Fruit fly (Drosophila melanogaster) whole organism, embryonic: ENCODE measurements around the gene CSN1b.

Experiments
- Atf-2 ChIP-seq: fragments of 200-800 bp; sonication (Bioruptor generic); optimal IDR thresholded peaks from 2 replicates; lab custom pipeline; 2016; ENCODE audit warnings: missing biosample characterization, missing genetic modification characterization
- CG10654 ChIP-seq: fragments of 200-800 bp; sonication (Bioruptor generic); optimal IDR thresholded peaks from 2 replicates; lab custom pipeline; 2016; ENCODE audit warnings: missing biosample characterization, missing genetic modification characterization
- CG11085 ChIP-seq: fragments of 200-800 bp; sonication (Bioruptor generic); IDR thresholded peaks from 2 replicates; pipeline ENCODE4 v1.3.6; 2022; ENCODE audit warnings: missing biosample characterization, missing genetic modification characterization
- CG11504 ChIP-seq: fragments of 200-800 bp; sonication (Bioruptor generic); optimal IDR thresholded peaks from 3 replicates; lab custom pipeline; 2019; ENCODE audit warnings: missing biosample characterization, mild to moderate bottlenecking, missing genetic modification characterization, moderate library complexity
- CG11560 ChIP-seq: fragments of 200-800 bp; sonication (Bioruptor generic); IDR thresholded peaks from 3 replicates; pipeline ENCODE4 v1.3.6; 2022; ENCODE audit warnings: missing biosample characterization, missing genetic modification characterization
- CG12219 ChIP-seq: fragments of 200-800 bp; sonication (Bioruptor generic); optimal IDR thresholded peaks from 3 replicates; lab custom pipeline; 2018; ENCODE audit warnings: missing biosample characterization, mild to moderate bottlenecking, missing genetic modification characterization
- CG1233 ChIP-seq: fragments of 200-800 bp; sonication (Bioruptor generic); optimal IDR thresholded peaks from 4 replicates; lab custom pipeline; 2018; ENCODE audit warnings: missing biosample characterization, mild to moderate bottlenecking, missing genetic modification characterization
- CG14050 ChIP-seq: fragments of 200-800 bp; sonication (Bioruptor generic); IDR thresholded peaks from 3 replicates; pipeline ENCODE4 v1.3.6; 2022; ENCODE audit warnings: missing biosample characterization, missing genetic modification characterization
- CG15514 ChIP-seq: fragments of 200-800 bp; sonication (Bioruptor generic); optimal IDR thresholded peaks from 3 replicates; lab custom pipeline; 2017; ENCODE audit warnings: missing biosample characterization, missing genetic modification characterization, mild to moderate bottlenecking, moderate library complexity, missing genetic modification reagents
- CG1647 ChIP-seq: fragments of 200-800 bp; sonication (Bioruptor generic); optimal IDR thresholded peaks from 3 replicates; lab custom pipeline; 2016; ENCODE audit warnings: missing biosample characterization, missing genetic modification characterization
- CG17186 ChIP-seq: fragments of 200-800 bp; sonication (Bioruptor generic); optimal IDR thresholded peaks from 3 replicates; lab custom pipeline; 2017; ENCODE audit warnings: missing biosample characterization, missing genetic modification reagents, missing genetic modification characterization
- CG17829 ChIP-seq: fragments of 200-800 bp; optimal IDR thresholded peaks from 2 replicates; lab custom pipeline; 2019; ENCODE audit warnings: missing biosample characterization, mild to moderate bottlenecking, missing genetic modification characterization, moderate library complexity
- CG17912 ChIP-seq: fragments of 200-800 bp; sonication (Bioruptor generic); optimal IDR thresholded peaks from 2 replicates; lab custom pipeline; 2018; ENCODE audit warnings: missing biosample characterization, mild to moderate bottlenecking, missing genetic modification characterization
- CG18599 ChIP-seq: fragments of 200-800 bp; sonication (Bioruptor generic); optimal IDR thresholded peaks from 3 replicates; lab custom pipeline; 2017; ENCODE audit warnings: missing biosample characterization, missing genetic modification characterization, mild to moderate bottlenecking, moderate library complexity, missing genetic modification reagents
- CG18619 ChIP-seq: fragments of 200-800 bp; sonication (Bioruptor generic); optimal IDR thresholded peaks from 3 replicates; lab custom pipeline; 2017; ENCODE audit warnings: missing biosample characterization, mild to moderate bottlenecking, missing genetic modification characterization
- CG30403 ChIP-seq: fragments of 200-800 bp; sonication (Bioruptor generic); optimal IDR thresholded peaks from 3 replicates; lab custom pipeline; 2016; ENCODE audit warnings: missing biosample characterization, missing genetic modification characterization
- CG3726 ChIP-seq: fragments of 200-800 bp; sonication (Bioruptor generic); IDR thresholded peaks from 3 replicates; pipeline ENCODE4, ENCODE4 v1.3.6; 2022; ENCODE audit warnings: missing biosample characterization, missing genetic modification characterization
- CG3847 ChIP-seq: fragments of 200-800 bp; sonication (Bioruptor generic); IDR thresholded peaks from 2 replicates; pipeline ENCODE4 v1.3.6; 2022; ENCODE audit warnings: missing biosample characterization, missing genetic modification characterization
- CG4404 ChIP-seq: fragments of 200-800 bp; sonication (Bioruptor generic); IDR thresholded peaks from 2 replicates; pipeline ENCODE4 v1.3.6; 2022; ENCODE audit warnings: missing biosample characterization, missing genetic modification characterization
- CG4854 ChIP-seq: fragments of 200-800 bp; sonication (Bioruptor generic); optimal IDR thresholded peaks from 2 replicates; lab custom pipeline; 2016; ENCODE audit warnings: missing biosample characterization, missing genetic modification characterization, inconsistent platforms
- CG5245 ChIP-seq: fragments of 200-800 bp; sonication (Bioruptor generic); optimal IDR thresholded peaks from 3 replicates; lab custom pipeline; 2016; ENCODE audit warnings: missing biosample characterization, missing genetic modification characterization
- CG8359 ChIP-seq: fragments of 200-800 bp; sonication (Bioruptor generic); optimal IDR thresholded peaks from 2 replicates; lab custom pipeline; 2017; ENCODE audit warnings: missing biosample characterization, mild to moderate bottlenecking, missing genetic modification characterization, borderline replicate concordance
- CG8765 ChIP-seq: fragments of 200-800 bp; sonication (Bioruptor generic); IDR thresholded peaks from 2 replicates; pipeline ENCODE4 v1.3.6; 2022; ENCODE audit warnings: missing biosample characterization, missing genetic modification characterization
- CG9932 ChIP-seq: fragments of 200-800 bp; sonication (Bioruptor generic); IDR thresholded peaks from 2 replicates; pipeline ENCODE4 v1.3.6; 2022; ENCODE audit warnings: missing biosample characterization, missing genetic modification characterization
- CoRest ChIP-seq: fragments of 200-800 bp; sonication (Bioruptor generic); optimal IDR thresholded peaks from 3 replicates; lab custom pipeline; 2018; ENCODE audit warnings: missing biosample characterization, mild to moderate bottlenecking, missing genetic modification characterization, moderate library complexity
- Fer2 ChIP-seq: fragments of 200-800 bp; sonication (Bioruptor generic); optimal IDR thresholded peaks from 2 replicates; lab custom pipeline; 2018; ENCODE audit warnings: missing biosample characterization, mild to moderate bottlenecking, missing genetic modification characterization, moderate library complexity
- HHEX ChIP-seq: fragments of 200-800 bp; sonication (Bioruptor generic); optimal IDR thresholded peaks from 3 replicates; lab custom pipeline; 2017; ENCODE audit warnings: missing biosample characterization, mild to moderate bottlenecking, missing genetic modification characterization, missing genetic modification reagents
- Lhr ChIP-seq: fragments of 200-800 bp; sonication (Bioruptor generic); optimal IDR thresholded peaks from 3 replicates; lab custom pipeline; 2017; ENCODE audit warnings: mild to moderate bottlenecking, missing biosample characterization, missing genetic modification reagents, missing genetic modification characterization
- Med ChIP-seq: fragments of 200-800 bp; sonication (Bioruptor generic); peaks from one replicate; lab custom pipeline; 2016; ENCODE audit warnings: missing biosample characterization, missing genetic modification characterization, mild to moderate bottlenecking, inconsistent platforms, moderate library complexity
- NC2β ChIP-seq: fragments of 200-800 bp; sonication (Bioruptor generic); optimal IDR thresholded peaks from 2 replicates; lab custom pipeline; 2016; ENCODE audit warnings: missing biosample characterization, missing genetic modification characterization
- Opbp ChIP-seq: fragments of 200-800 bp; sonication (Bioruptor generic); IDR thresholded peaks from 3 replicates; pipeline ENCODE4 v1.3.6; 2022; ENCODE audit warnings: missing biosample characterization, missing genetic modification characterization; ENCODE audit not compliant: partially characterized antibody
- Ssrp ChIP-seq: fragments of 200-800 bp; sonication (Bioruptor generic); optimal IDR thresholded peaks from 2 replicates; lab custom pipeline; 2018; ENCODE audit warnings: missing biosample characterization, mild to moderate bottlenecking, missing genetic modification characterization, moderate library complexity
- chm ChIP-seq: fragments of 200-800 bp; sonication (Bioruptor generic); IDR thresholded peaks from 2 replicates; pipeline ENCODE4 v1.3.6; 2022; ENCODE audit warnings: missing biosample characterization, missing genetic modification characterization
- croc ChIP-seq: fragments of 200-800 bp; sonication (Bioruptor generic); conservative IDR thresholded peaks from 3 replicates; pipeline ENCODE4 v1.3.6; 2022; ENCODE audit warnings: missing biosample characterization, missing genetic modification characterization
- crp ChIP-seq, 2 experiments: fragments of 200-800 bp; sonication (Bioruptor generic); optimal IDR thresholded peaks; 2 replicates in 1 of 2; 3 replicates in 1 of 2; lab custom pipeline; 2017; ENCODE audit warnings: missing biosample characterization in 2 of 2, missing genetic modification characterization in 2 of 2, mild to moderate bottlenecking in 1 of 2, moderate library complexity in 1 of 2
- cwo ChIP-seq: fragments of 200-800 bp; sonication (Bioruptor generic); optimal IDR thresholded peaks from 3 replicates; lab custom pipeline; 2017; ENCODE audit warnings: missing biosample characterization, missing genetic modification characterization, mild to moderate bottlenecking, moderate library complexity, missing genetic modification reagents
- dimm ChIP-seq: fragments of 200-800 bp; sonication (Bioruptor generic); IDR thresholded peaks from 2 replicates; pipeline ENCODE4 v1.3.6; 2022; ENCODE audit warnings: missing biosample characterization, missing genetic modification characterization
- dmrt99B ChIP-seq: fragments of 200-800 bp; sonication (Bioruptor generic); optimal IDR thresholded peaks from 2 replicates; lab custom pipeline; 2018; ENCODE audit warnings: missing biosample characterization, mild to moderate bottlenecking, missing genetic modification characterization, moderate library complexity
- en ChIP-seq: fragments of 200-800 bp; sonication (Bioruptor generic); optimal IDR thresholded peaks from 2 replicates; lab custom pipeline; 2016; ENCODE audit warnings: missing biosample characterization, missing genetic modification characterization
- ewg ChIP-seq: fragments of 200-800 bp; sonication (Bioruptor generic); optimal IDR thresholded peaks from 3 replicates; lab custom pipeline; 2017; ENCODE audit warnings: mild to moderate bottlenecking, missing biosample characterization, missing genetic modification reagents, missing genetic modification characterization
- fu2 ChIP-seq: fragments of 200-800 bp; sonication (Bioruptor generic); optimal IDR thresholded peaks from 2 replicates; lab custom pipeline; 2016; ENCODE audit warnings: missing biosample characterization, missing genetic modification characterization
- her ChIP-seq: fragments of 200-800 bp; sonication (Bioruptor generic); optimal IDR thresholded peaks from 2 replicates; lab custom pipeline; 2016; ENCODE audit warnings: missing biosample characterization, missing genetic modification characterization
- inv ChIP-seq: fragments of 200-800 bp; sonication (Bioruptor generic); IDR thresholded peaks from 2 replicates; pipeline ENCODE4 v1.3.6; 2022; ENCODE audit warnings: missing biosample characterization, missing genetic modification characterization; ENCODE audit not compliant: partially characterized antibody
- nom ChIP-seq: fragments of 200-800 bp; sonication (Bioruptor generic); optimal IDR thresholded peaks from 2 replicates; lab custom pipeline; 2017; ENCODE audit warnings: missing biosample characterization, missing genetic modification characterization, mild to moderate bottlenecking, moderate library complexity, missing genetic modification reagents
- pfk ChIP-seq: fragments of 200-800 bp; sonication (Bioruptor generic); optimal IDR thresholded peaks from 2 replicates; lab custom pipeline; 2018; ENCODE audit warnings: missing biosample characterization, mild to moderate bottlenecking, missing genetic modification characterization, moderate library complexity
- ranshi ChIP-seq: fragments of 200-800 bp; sonication (Bioruptor generic); IDR thresholded peaks from 2 replicates; pipeline ENCODE4 v1.3.6; 2022; ENCODE audit warnings: missing biosample characterization, missing genetic modification characterization
- sens ChIP-seq: fragments of 200-800 bp; sonication (Bioruptor generic); peaks from one replicate; lab custom pipeline; 2016; ENCODE audit warnings: missing biosample characterization, missing genetic modification characterization
- sr ChIP-seq: fragments of 200-800 bp; sonication (Bioruptor generic); IDR thresholded peaks from 3 replicates; pipeline ENCODE4 v1.3.6; 2022; ENCODE audit warnings: missing biosample characterization, missing genetic modification characterization
- tin ChIP-seq: fragments of 200-800 bp; sonication (Bioruptor generic); optimal IDR thresholded peaks from 3 replicates; lab custom pipeline; 2016; ENCODE audit warnings: missing biosample characterization, missing genetic modification characterization
- tio ChIP-seq: fragments of 200-800 bp; sonication (Bioruptor generic); optimal IDR thresholded peaks from 2 replicates; lab custom pipeline; 2017; ENCODE audit warnings: missing biosample characterization, missing genetic modification characterization, inconsistent platforms

The CSN1b gene

dm6 chr3L:18867521-18867920 is 37.2 kb downstream of the CSN1b start, which contains the start of gene Dysb (continued):
- TF ChIP-seq chm (GFP tag; lab: Robert Waterston, UW) (peak; percentile 95), NC2β (GFP tag; lab: Kevin White, UChicago) (peak; percentile 2), CG12219 (peak; percentile 77), dmrt99B (tag; lab: Kevin White, UChicago) (peak; percentile 91), CG3847 (GFP tag; lab: Robert Waterston, UW) (peak; percentile 85), inv (no peak), Opbp (no peak), her (GFP tag; lab: Kevin White, UChicago) (peak; percentile 21), CG11085 (GFP tag; lab: Robert Waterston, UW) (no peak; the same call in none of the 2 replicates), HHEX (GFP tag; lab: Kevin White, UChicago) (peak; percentile 83), Ssrp (tag; lab: Kevin White, UChicago) (peak; percentile 83), tin (GFP tag; lab: Kevin White, UChicago) (peak; percentile 86), CG17912 (GFP tag; lab: Kevin White, UChicago) (peak; percentile 27), pfk (GFP tag; lab: Kevin White, UChicago) (peak; percentile 38), Lhr (GFP tag; lab: Kevin White, UChicago) (peak; percentile 22), CG15514 (GFP tag; lab: Kevin White, UChicago) (peak; percentile 85), CG4854 (peak; percentile 17), CG30403 (GFP tag; lab: Kevin White, UChicago) (peak; percentile 84), sens (GFP tag; lab: Kevin White, UChicago) (peak; percentile 97), CG1233 (peak; percentile 87), en (no peak), CG17186 (GFP tag; lab: Kevin White, UChicago) (no peak), dimm (GFP tag; lab: Robert Waterston, UW) (peak; percentile 60), CG17829 (tag; lab: Kevin White, UChicago) (peak; percentile 93), Atf-2 (GFP tag; lab: Kevin White, UChicago) (peak; percentile 53), cwo (GFP tag; lab: Kevin White, UChicago) (peak; percentile 85), sr (GFP tag; lab: Robert Waterston, UW) (no peak; the same call in 2 of the 3 replicates), CoRest (peak; percentile 89), CG11560 (tag; lab: Robert Waterston, UW) (peak; percentile 35; the same call in 1 of the 3 replicates), CG10654 (peak; percentile 71), ranshi (GFP tag; lab: Robert Waterston, UW) (peak; percentile 81), CG4404 (GFP tag; lab: Robert Waterston, UW) (no peak), CG18619 (GFP tag; lab: Kevin White, UChicago) (peak; percentile 84), CG1647 (GFP tag; lab: Kevin White, UChicago) (no peak), Med (peak; percentile 87), CG8359 (peak; percentile 14), nom (GFP tag; lab: Kevin White, UChicago) (peak; percentile 87), croc (GFP tag; lab: Robert Waterston, UW) (peak; percentile 69), CG11504 (tag; lab: Kevin White, UChicago) (peak; percentile 90), crp (GFP tag; optimal IDR thresholded peaks at IDR 0.05; lab: Kevin White, UChicago) (peak; percentile 45 to 85), CG18599 (GFP tag; lab: Kevin White, UChicago) (peak; percentile 91), ewg (GFP tag; lab: Kevin White, UChicago) (peak; percentile 76), Fer2 (tag; lab: Kevin White, UChicago) (peak; percentile 72), CG9932 (GFP tag; lab: Robert Waterston, UW) (peak; percentile 92), CG3726 (GFP tag; lab: Robert Waterston, UW) (no peak), fu2 (peak; percentile 36), CG14050 (GFP tag; lab: Robert Waterston, UW) (peak; percentile 88), tio (GFP tag; lab: Kevin White, UChicago) (peak; percentile 67), CG5245 (peak; percentile 78), CG8765 (peak; percentile 74)
